Fruit fly (Drosophila melanogaster) whole organism, embryonic: Measurements from ENCODE around the gene CG3184.
A peak's percentile ranks its signal among the peaks of the same experiment; 100 is the strongest.

ENCODE experiments used
- ATbp ChIP-seq: fragments of 200-800 bp; sonication (Bioruptor generic); optimal IDR thresholded peaks from 2 replicates; lab custom pipeline; 2017; ENCODE audit warnings: missing biosample characterization, mild to moderate bottlenecking, missing genetic modification characterization, missing genetic modification reagents
- Abd-B ChIP-seq: fragments of 200-800 bp; sonication (Bioruptor generic); optimal IDR thresholded peaks from 2 replicates; lab custom pipeline; 2018; ENCODE audit warnings: missing biosample characterization, mild to moderate bottlenecking, missing genetic modification characterization, moderate library complexity
- Asciz ChIP-seq: fragments of 200-800 bp; sonication (Bioruptor generic); optimal IDR thresholded peaks from 2 replicates; lab custom pipeline; 2017; ENCODE audit warnings: missing biosample characterization, mild to moderate bottlenecking, missing genetic modification characterization, missing genetic modification reagents
- Atf6 ChIP-seq: fragments of 200-800 bp; sonication (Bioruptor generic); IDR thresholded peaks from 2 replicates; pipeline ENCODE4 v1.3.6; 2022; ENCODE audit warnings: missing biosample characterization, missing genetic modification characterization
- Blimp-1 ChIP-seq: fragments of 200-800 bp; sonication (Bioruptor generic); optimal IDR thresholded peaks from 3 replicates; lab custom pipeline; 2018; ENCODE audit warnings: missing biosample characterization, missing genetic modification characterization, mild to moderate bottlenecking, moderate library complexity, missing genetic modification reagents
- CG10565 ChIP-seq: fragments of 200-800 bp; sonication (Bioruptor generic); optimal IDR thresholded peaks from 3 replicates; lab custom pipeline; 2016; ENCODE audit warnings: missing biosample characterization, mild to moderate bottlenecking, missing genetic modification characterization
- CG10979 ChIP-seq: fragments of 200-800 bp; sonication (Bioruptor generic); optimal IDR thresholded peaks from 2 replicates; lab custom pipeline; 2018; ENCODE audit warnings: missing biosample characterization, mild to moderate bottlenecking, missing genetic modification characterization, moderate library complexity
- CG14441 ChIP-seq: fragments of 200-800 bp; sonication (Bioruptor generic); IDR thresholded peaks from 2 replicates; pipeline ENCODE4 v1.3.6; 2022; ENCODE audit warnings: missing biosample characterization, missing genetic modification characterization
- CG15011 ChIP-seq: fragments of 200-800 bp; sonication (Bioruptor generic); optimal IDR thresholded peaks from 3 replicates; lab custom pipeline; 2018; ENCODE audit warnings: missing biosample characterization, mild to moderate bottlenecking, missing genetic modification characterization
- CG1602 ChIP-seq: fragments of 200-800 bp; sonication (Bioruptor generic); optimal IDR thresholded peaks from 3 replicates; lab custom pipeline; 2016; ENCODE audit warnings: missing biosample characterization, missing genetic modification characterization
- CG17186 ChIP-seq: fragments of 200-800 bp; sonication (Bioruptor generic); optimal IDR thresholded peaks from 3 replicates; lab custom pipeline; 2017; ENCODE audit warnings: missing biosample characterization, missing genetic modification reagents, missing genetic modification characterization
- CG17568 ChIP-seq: fragments of 200-800 bp; sonication (Bioruptor generic); optimal IDR thresholded peaks from 2 replicates; lab custom pipeline; 2018; ENCODE audit warnings: missing biosample characterization, mild to moderate bottlenecking, missing genetic modification characterization, moderate library complexity
- CG2129 ChIP-seq: fragments of 200-800 bp; sonication (Bioruptor generic); IDR thresholded peaks from 2 replicates; pipeline ENCODE4 v1.3.6; 2022; ENCODE audit warnings: missing biosample characterization, missing genetic modification characterization; ENCODE audit not compliant: partially characterized antibody
- CG31388 ChIP-seq: fragments of 200-800 bp; sonication (Bioruptor generic); optimal IDR thresholded peaks from 2 replicates; lab custom pipeline; 2016; ENCODE audit warnings: missing biosample characterization, missing genetic modification characterization
- CG32772 ChIP-seq: fragments of 200-800 bp; sonication (Bioruptor generic); IDR thresholded peaks from 2 replicates; pipeline ENCODE4 v1.3.6; 2022; ENCODE audit warnings: missing biosample characterization, missing genetic modification characterization
- CG33213 ChIP-seq: fragments of 200-800 bp; sonication (Bioruptor generic); optimal IDR thresholded peaks from 3 replicates; lab custom pipeline; 2016; ENCODE audit warnings: missing biosample characterization, missing genetic modification characterization
- CG3726 ChIP-seq: fragments of 200-800 bp; sonication (Bioruptor generic); IDR thresholded peaks from 3 replicates; pipeline ENCODE4, ENCODE4 v1.3.6; 2022; ENCODE audit warnings: missing biosample characterization, missing genetic modification characterization
- CG3847 ChIP-seq: fragments of 200-800 bp; sonication (Bioruptor generic); IDR thresholded peaks from 2 replicates; pipeline ENCODE4 v1.3.6; 2022; ENCODE audit warnings: missing biosample characterization, missing genetic modification characterization
- CG4328 ChIP-seq: fragments of 200-800 bp; sonication (Bioruptor generic); optimal IDR thresholded peaks from 3 replicates; lab custom pipeline; 2017; ENCODE audit warnings: missing biosample characterization, missing genetic modification reagents, missing genetic modification characterization
- CG4617 ChIP-seq: fragments of 200-800 bp; sonication (Bioruptor generic); optimal IDR thresholded peaks from 3 replicates; lab custom pipeline; 2016; ENCODE audit warnings: missing biosample characterization, missing genetic modification characterization, borderline replicate concordance
- CG6654 ChIP-seq: fragments of 200-800 bp; sonication (Bioruptor generic); optimal IDR thresholded peaks from 2 replicates; lab custom pipeline; 2017; ENCODE audit warnings: missing biosample characterization, mild to moderate bottlenecking, missing genetic modification characterization
- CG7786 ChIP-seq: fragments of 200-800 bp; sonication (Bioruptor generic); optimal IDR thresholded peaks from 2 replicates; lab custom pipeline; 2016; ENCODE audit warnings: missing biosample characterization, missing genetic modification characterization
- CG7987 ChIP-seq: fragments of 200-800 bp; sonication (Bioruptor generic); optimal IDR thresholded peaks from 2 replicates; lab custom pipeline; 2018; ENCODE audit warnings: missing biosample characterization, mild to moderate bottlenecking, missing genetic modification characterization, moderate library complexity
- CG8359 ChIP-seq: fragments of 200-800 bp; sonication (Bioruptor generic); optimal IDR thresholded peaks from 2 replicates; lab custom pipeline; 2017; ENCODE audit warnings: missing biosample characterization, mild to moderate bottlenecking, missing genetic modification characterization, borderline replicate concordance
- CG9437 ChIP-seq: fragments of 200-800 bp; sonication (Bioruptor generic); optimal IDR thresholded peaks from 2 replicates; lab custom pipeline; 2018; ENCODE audit warnings: missing biosample characterization, mild to moderate bottlenecking, missing genetic modification characterization
- CG9727 ChIP-seq: fragments of 200-800 bp; sonication (Bioruptor generic); optimal IDR thresholded peaks from 3 replicates; lab custom pipeline; 2017; ENCODE audit warnings: missing biosample characterization, mild to moderate bottlenecking, missing genetic modification characterization
- CG9797 ChIP-seq: fragments of 200-800 bp; sonication (Bioruptor generic); optimal IDR thresholded peaks from 3 replicates; lab custom pipeline; 2018; ENCODE audit warnings: missing biosample characterization, mild to moderate bottlenecking, missing genetic modification characterization
- CrebB ChIP-seq: fragments of 200-800 bp; sonication (Bioruptor generic); optimal IDR thresholded peaks from 3 replicates; lab custom pipeline; 2018; ENCODE audit warnings: missing biosample characterization, mild to moderate bottlenecking, missing genetic modification characterization
- Dll ChIP-seq: fragments of 200-800 bp; sonication (Bioruptor generic); IDR thresholded peaks from 4 replicates; pipeline ENCODE4 v1.3.6; 2022; ENCODE audit warnings: missing biosample characterization, missing genetic modification characterization; ENCODE audit not compliant: partially characterized antibody
- Dp ChIP-seq: fragments of 200-800 bp; sonication (Bioruptor generic); optimal IDR thresholded peaks from 2 replicates; lab custom pipeline; 2018; ENCODE audit warnings: missing biosample characterization, mild to moderate bottlenecking, missing genetic modification characterization, moderate library complexity
- HmgZ ChIP-seq: fragments of 200-800 bp; sonication (Bioruptor generic); optimal IDR thresholded peaks from 2 replicates; lab custom pipeline; 2018; ENCODE audit warnings: missing biosample characterization, mild to moderate bottlenecking, missing genetic modification characterization
- Jarid2 ChIP-seq: fragments of 200-800 bp; sonication (Bioruptor generic); optimal IDR thresholded peaks from 3 replicates; lab custom pipeline; 2017; ENCODE audit warnings: mild to moderate bottlenecking, missing biosample characterization, missing genetic modification reagents, missing genetic modification characterization
- MTF-1 ChIP-seq: fragments of 200-800 bp; sonication (Bioruptor generic); optimal IDR thresholded peaks from 2 replicates; lab custom pipeline; 2018; ENCODE audit warnings: missing biosample characterization, mild to moderate bottlenecking, missing genetic modification characterization, borderline replicate concordance
- Nf-YA ChIP-seq: fragments of 200-800 bp; sonication (Bioruptor generic); IDR thresholded peaks from 2 replicates; pipeline ENCODE4 v1.3.6; 2022; ENCODE audit warnings: missing biosample characterization, missing genetic modification characterization
- Six4 ChIP-seq: fragments of 200-800 bp; sonication (Bioruptor generic); optimal IDR thresholded peaks from 2 replicates; lab custom pipeline; 2016; ENCODE audit warnings: missing biosample characterization, missing genetic modification characterization
- caup ChIP-seq: fragments of 200-800 bp; sonication (Bioruptor generic); optimal IDR thresholded peaks from 3 replicates; lab custom pipeline; 2017; ENCODE audit warnings: missing biosample characterization, mild to moderate bottlenecking, missing genetic modification characterization, moderate library complexity; ENCODE audit not compliant: severe bottlenecking
- crc ChIP-seq: fragments of 200-800 bp; sonication (Bioruptor generic); optimal IDR thresholded peaks from 2 replicates; lab custom pipeline; 2016; ENCODE audit warnings: missing biosample characterization, missing genetic modification characterization
- danr ChIP-seq: fragments of 200-800 bp; sonication (Bioruptor generic); IDR thresholded peaks from 2 replicates; pipeline ENCODE4 v1.3.6; 2022; ENCODE audit warnings: missing biosample characterization, missing genetic modification characterization
- eyg ChIP-seq: fragments of 200-800 bp; sonication (Bioruptor generic); optimal IDR thresholded peaks from 3 replicates; lab custom pipeline; 2016; ENCODE audit warnings: missing biosample characterization, missing genetic modification characterization
- hkb ChIP-seq, 2 experiments: fragments of 200-800 bp in 1 of 2; fragments of >200 bp in 1 of 2; sonication (Bioruptor generic) in 1 of 2; IDR thresholded peaks in 1 of 2; optimal IDR thresholded peaks in 1 of 2; 2 replicates each; pipeline versions ENCODE4 v1.3.6 to Lab custom; 2017 to 2022; ENCODE audit warnings: missing biosample characterization in 1 of 2, missing genetic modification characterization in 1 of 2
- jing ChIP-seq: fragments of 200-800 bp; sonication (Bioruptor generic); optimal IDR thresholded peaks from 2 replicates; lab custom pipeline; 2018; ENCODE audit warnings: missing biosample characterization, mild to moderate bottlenecking, missing genetic modification characterization
- jumu ChIP-seq: fragments of 200-800 bp; sonication (Bioruptor generic); optimal IDR thresholded peaks from 3 replicates; lab custom pipeline; 2016; ENCODE audit warnings: missing biosample characterization, missing genetic modification characterization
- lbe ChIP-seq: fragments of 200-800 bp; sonication (Bioruptor generic); optimal IDR thresholded peaks from 2 replicates; lab custom pipeline; 2016; ENCODE audit warnings: missing biosample characterization, mild to moderate bottlenecking, missing genetic modification characterization
- pzg ChIP-seq: fragments of 200-800 bp; sonication (Bioruptor generic); optimal IDR thresholded peaks from 3 replicates; lab custom pipeline; 2018; ENCODE audit warnings: missing biosample characterization, mild to moderate bottlenecking, missing genetic modification characterization, moderate library complexity
- sd ChIP-seq: fragments of 200-800 bp; sonication (Bioruptor generic); optimal IDR thresholded peaks from 3 replicates; lab custom pipeline; 2018; ENCODE audit warnings: missing biosample characterization, mild to moderate bottlenecking, missing genetic modification characterization, moderate library complexity
- sob ChIP-seq: fragments of 200-800 bp; sonication (Bioruptor generic); IDR thresholded peaks from 2 replicates; pipeline ENCODE4 v1.3.6; 2022; ENCODE audit warnings: missing biosample characterization, missing genetic modification characterization
- ssp ChIP-seq: fragments of 200-800 bp; sonication (Bioruptor generic); IDR thresholded peaks from 2 replicates; pipeline ENCODE4 v1.3.6; 2022; ENCODE audit warnings: missing biosample characterization, missing genetic modification characterization
- trem ChIP-seq: fragments of 200-800 bp; optimal IDR thresholded peaks from 3 replicates; lab custom pipeline; 2019; ENCODE audit warnings: missing biosample characterization, mild to moderate bottlenecking, missing genetic modification characterization, moderate library complexity
- vfl ChIP-seq: fragments of 200-800 bp; sonication (Bioruptor generic); optimal IDR thresholded peaks from 2 replicates; lab custom pipeline; 2016; ENCODE audit warnings: missing biosample characterization, missing genetic modification characterization
- wdn ChIP-seq: fragments of 200-800 bp; sonication (Bioruptor generic); IDR thresholded peaks from 2 replicates; pipeline ENCODE4 v1.3.6; 2022; ENCODE audit warnings: missing biosample characterization, missing genetic modification characterization

Gene CG3184

dm6 chrX:6719968-6720367 is 31.4 kb upstream of the CG3184 start (continued):
- no peak for TF ChIP-seq CG15011 (GFP tag; lab: Kevin White, UChicago)
- no peak for TF ChIP-seq CG2129 (GFP tag; lab: Robert Waterston, UW)
- no peak for TF ChIP-seq CG8359 (GFP tag; lab: Kevin White, UChicago)
- peak; percentile 2 for TF ChIP-seq MTF-1
- TF ChIP-seq danr: no peak
- no peak for TF ChIP-seq wdn
- no peak for TF ChIP-seq vfl (GFP tag; lab: Kevin White, UChicago)
- no peak for TF ChIP-seq ssp (GFP tag; lab: Robert Waterston, UW)
- peak; percentile 10 for TF ChIP-seq CG7987 (GFP tag; lab: Kevin White, UChicago)
- TF ChIP-seq Six4 (GFP tag; lab: Kevin White, UChicago): no peak
- TF ChIP-seq trem (tag; lab: Kevin White, UChicago): no peak
- no peak for TF ChIP-seq CG3847
- TF ChIP-seq CG31388: no peak
- TF ChIP-seq jing (GFP tag; lab: Kevin White, UChicago): no peak
- TF ChIP-seq CG14441 (GFP tag; lab: Robert Waterston, UW): peak; percentile 18; the same call in 1 of the 2 replicates
- peak; percentile 24 for TF ChIP-seq CG17568 (GFP tag; lab: Kevin White, UChicago)
- TF ChIP-seq CG33213 (GFP tag; lab: Kevin White, UChicago): no peak
- TF ChIP-seq CG10565 (GFP tag; lab: Kevin White, UChicago): no peak
- peak; percentile 38 for TF ChIP-seq Asciz (GFP tag; lab: Kevin White, UChicago)
- TF ChIP-seq CG3726 (GFP tag; lab: Robert Waterston, UW): no peak
- peak; percentile 13 for TF ChIP-seq CG9727 (GFP tag; lab: Kevin White, UChicago)
- TF ChIP-seq jumu (GFP tag; lab: Kevin White, UChicago): no peak
- TF ChIP-seq Blimp-1 (GFP tag; lab: Kevin White, UChicago): peak; percentile 25
- no peak for TF ChIP-seq CG1602
- no peak for TF ChIP-seq CG9437
- peak; percentile 28; the same call in 1 of the 2 replicates for TF ChIP-seq sob
- TF ChIP-seq HmgZ (tag; lab: Kevin White, UChicago): no peak
- TF ChIP-seq CG4328 (GFP tag; lab: Kevin White, UChicago): peak; percentile 34
- no peak for TF ChIP-seq CG10979 (tag; lab: Kevin White, UChicago)
- no peak for TF ChIP-seq CG6654 (GFP tag; lab: Kevin White, UChicago)
- no peak for TF ChIP-seq Atf6 (GFP tag; lab: Robert Waterston, UW)
- no peak for TF ChIP-seq CrebB (tag; lab: Kevin White, UChicago)
- no peak for TF ChIP-seq Abd-B
- TF ChIP-seq sd (tag; lab: Kevin White, UChicago): no peak
- no peak for TF ChIP-seq caup (GFP tag; lab: Kevin White, UChicago)
- TF ChIP-seq Jarid2 (GFP tag; lab: Kevin White, UChicago): no peak
- TF ChIP-seq CG4617 (GFP tag; lab: Kevin White, UChicago): no peak
- TF ChIP-seq lbe (GFP tag; lab: Kevin White, UChicago): no peak
- TF ChIP-seq CG7786 (GFP tag; lab: Kevin White, UChicago): no peak
- no peak for TF ChIP-seq Dp (GFP tag; lab: Kevin White, UChicago)
- TF ChIP-seq CG9797 (GFP tag; lab: Kevin White, UChicago): no peak
- no peak for TF ChIP-seq CG32772 (GFP tag; lab: Robert Waterston, UW)
- no peak for TF ChIP-seq Dll
- TF ChIP-seq pzg (GFP tag; lab: Kevin White, UChicago): no peak
- no peak for TF ChIP-seq Nf-YA (GFP tag; lab: Robert Waterston, UW)
- no peak for TF ChIP-seq CG17186 (GFP tag; lab: Kevin White, UChicago)
- TF ChIP-seq hkb (optimal IDR thresholded peaks at IDR 0.05; lab: Kevin White, UChicago): no peak
- TF ChIP-seq hkb (GFP tag; IDR thresholded peaks at IDR 0.05; lab: Robert Waterston, UW): peak; percentile 56
- no peak for TF ChIP-seq crc (GFP tag; lab: Kevin White, UChicago)
- peak; percentile 52 for TF ChIP-seq ATbp (GFP tag; lab: Kevin White, UChicago)
- no peak for TF ChIP-seq eyg (GFP tag; lab: Kevin White, UChicago)
